Fruit fly (Drosophila melanogaster): Measurements from ENCODE around the gene CG33116.
A peak's percentile ranks its signal among the peaks of the same experiment; 100 is the strongest.

CG33116 gene

DNA sequence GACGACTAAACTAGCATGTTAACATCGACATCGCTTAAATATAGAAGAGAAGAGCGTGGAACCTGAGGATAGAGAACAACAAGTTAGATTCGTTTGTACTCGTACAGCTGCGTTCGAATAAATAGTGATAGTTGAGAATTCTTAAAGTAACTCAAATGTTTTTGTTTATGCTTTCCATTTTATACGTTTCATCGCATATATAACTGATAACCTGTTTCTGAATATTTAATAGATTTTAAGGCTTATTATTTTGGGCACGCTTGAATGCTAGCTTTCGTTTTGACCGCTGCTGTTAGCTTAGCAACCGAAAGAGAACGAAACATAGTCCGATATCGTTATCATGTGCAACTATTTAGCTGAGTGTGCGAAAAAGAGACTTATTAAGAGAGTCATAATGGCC is 5.0 kb upstream of the CG33116 start (continued):
- TF ChIP-seq CG6654 (GFP tag; optimal IDR thresholded peaks at IDR 0.05), result peak; percentile 71
- TF ChIP-seq jing (GFP tag; optimal IDR thresholded peaks at IDR 0.05), result peak; percentile 67
- TF ChIP-seq CG3838 (GFP tag; optimal IDR thresholded peaks at IDR 0.05), result peak; percentile 79
- peak; percentile 95 for TF ChIP-seq CG7556 (GFP tag; optimal IDR thresholded peaks at IDR 0.05)
- TF ChIP-seq wdn (GFP tag; IDR thresholded peaks at IDR 0.05), result peak; percentile 96
- TF ChIP-seq Sox102F (GFP tag; optimal IDR thresholded peaks at IDR 0.05), result peak; percentile 91
- TF ChIP-seq ems (GFP tag; optimal IDR thresholded peaks at IDR 0.05), result peak; percentile 96
- TF ChIP-seq CG43689 (GFP tag; IDR thresholded peaks at IDR 0.05), result peak; percentile 83
- no peak for TF ChIP-seq dan (GFP tag; IDR thresholded peaks at IDR 0.05)
- TF ChIP-seq tio (GFP tag; optimal IDR thresholded peaks at IDR 0.05), result no peak
- TF ChIP-seq lbe (GFP tag; optimal IDR thresholded peaks at IDR 0.05), result peak; percentile 75
- TF ChIP-seq CG10274 (GFP tag; optimal IDR thresholded peaks at IDR 0.05), result peak; percentile 86
- peak; percentile 98 for TF ChIP-seq Ets65A (GFP tag)
- TF ChIP-seq Fer3 (tag; optimal IDR thresholded peaks at IDR 0.05), result peak; percentile 98
- no peak for TF ChIP-seq Doc3 (GFP tag; IDR thresholded peaks at IDR 0.05; ENCODE audit: partially characterized antibody)
- TF ChIP-seq z (GFP tag; IDR thresholded peaks at IDR 0.05), result peak; percentile 32; the same call in 1 of the 3 replicates
- peak; percentile 96 for TF ChIP-seq ranshi (GFP tag; IDR thresholded peaks at IDR 0.05)
- TF ChIP-seq CG18262 (tag; optimal IDR thresholded peaks at IDR 0.05), result peak; percentile 83
- TF ChIP-seq danr (GFP tag; IDR thresholded peaks at IDR 0.05), result peak; percentile 93
- peak; percentile 72 for TF ChIP-seq Doc2 (GFP tag; IDR thresholded peaks at IDR 0.05)
- no peak for TF ChIP-seq CG14860 (GFP tag; IDR thresholded peaks at IDR 0.05; ENCODE audit: partially characterized antibody)
- TF ChIP-seq CG10267 (tag; optimal IDR thresholded peaks at IDR 0.05), result peak; percentile 86
- peak; percentile 82 for TF ChIP-seq Blimp-1 (GFP tag; optimal IDR thresholded peaks at IDR 0.05)
- TF ChIP-seq CG4360 (GFP tag; IDR thresholded peaks at IDR 0.05), result 0 out of 2 replicates have a peak, but pooled peaks have one; percentile 31
- TF ChIP-seq grau (tag; optimal IDR thresholded peaks at IDR 0.05), result peak; percentile 96
- TF ChIP-seq Tbp (GFP tag; optimal IDR thresholded peaks at IDR 0.05), result no peak
- peak; percentile 87 for TF ChIP-seq CG17829 (tag; optimal IDR thresholded peaks at IDR 0.05)
- TF ChIP-seq pan (optimal IDR thresholded peaks at IDR 0.05), result no peak
- peak in 1 of 2 experiments; percentile 98 for TF ChIP-seq pan (GFP tag; optimal IDR thresholded peaks at IDR 0.05 in 1 of 2, IDR thresholded peaks at IDR 0.05 in 1 of 2)
- peak; percentile 98 for TF ChIP-seq sob (GFP tag; IDR thresholded peaks at IDR 0.05)
- TF ChIP-seq CG12391 (tag; optimal IDR thresholded peaks at IDR 0.05), result peak; percentile 97
- peak; percentile 92 for TF ChIP-seq odd (GFP tag; optimal IDR thresholded peaks at IDR 0.05)
- TF ChIP-seq CG6765 (GFP tag; optimal IDR thresholded peaks at IDR 0.05), result peak; percentile 96
- peak; percentile 81 for TF ChIP-seq CG7928 (GFP tag; optimal IDR thresholded peaks at IDR 0.05)
- TF ChIP-seq CG13624 (GFP tag; optimal IDR thresholded peaks at IDR 0.05), result peak; percentile 98
- TF ChIP-seq CG10321 (GFP tag; IDR thresholded peaks at IDR 0.05), result peak; percentile 75
- peak; percentile 97 for TF ChIP-seq vvl (GFP tag; IDR thresholded peaks at IDR 0.05)
- TF ChIP-seq zen2 (GFP tag; IDR thresholded peaks at IDR 0.05; ENCODE audit: partially characterized antibody), result no peak
- TF ChIP-seq CG1792 (GFP tag; optimal IDR thresholded peaks at IDR 0.05), result peak; percentile 93
- TF ChIP-seq kni (GFP tag; optimal IDR thresholded peaks at IDR 0.05), result no peak
- TF ChIP-seq gfzf (GFP tag; optimal IDR thresholded peaks at IDR 0.05), result no peak
- peak; percentile 96 for TF ChIP-seq Poxn (GFP tag; IDR thresholded peaks at IDR 0.05)
- TF ChIP-seq CG30403 (GFP tag; optimal IDR thresholded peaks at IDR 0.05), result peak; percentile 96
- TF ChIP-seq Awh (GFP tag; IDR thresholded peaks at IDR 0.05), result peak; percentile 82
- TF ChIP-seq pros (GFP tag; optimal IDR thresholded peaks at IDR 0.05), result no peak
- TF ChIP-seq grn (GFP tag; optimal IDR thresholded peaks at IDR 0.05), result peak; percentile 35
- TF ChIP-seq Nf-YC (tag; optimal IDR thresholded peaks at IDR 0.05), result peak; percentile 80
- TF ChIP-seq ash1 (GFP tag; optimal IDR thresholded peaks at IDR 0.05), result peak; percentile 91
- TF ChIP-seq HLHmδ (GFP tag; optimal IDR thresholded peaks at IDR 0.05), result no peak
- TF ChIP-seq repo (GFP tag; optimal IDR thresholded peaks at IDR 0.05), result peak; percentile 85
- TF ChIP-seq HHEX (GFP tag; optimal IDR thresholded peaks at IDR 0.05), result peak; percentile 97
